Fruit fly (Drosophila melanogaster) whole organism, embryonic: ENCODE measurements around the gene CG18135.
A peak's percentile ranks its signal among the peaks of the same experiment; 100 is the strongest.

ENCODE experiments used
- Bteb2 ChIP-seq: fragments of 200-800 bp; sonication (Bioruptor generic); optimal IDR thresholded peaks from 2 replicates; lab custom pipeline; 2016; ENCODE audit warnings: missing biosample characterization, missing genetic modification characterization
- CG11247 ChIP-seq: fragments of 200-800 bp; sonication (Bioruptor generic); IDR thresholded peaks from 2 replicates; pipeline ENCODE4 v1.3.6; 2022; ENCODE audit warnings: missing biosample characterization, missing genetic modification characterization
- CG11723 ChIP-seq: fragments of 200-800 bp; sonication (Bioruptor generic); optimal IDR thresholded peaks from 2 replicates; lab custom pipeline; 2017; ENCODE audit warnings: missing biosample characterization, mild to moderate bottlenecking, missing genetic modification characterization
- CG12744 ChIP-seq: fragments of 200-800 bp; sonication (Bioruptor generic); optimal IDR thresholded peaks from 2 replicates; lab custom pipeline; 2016; ENCODE audit warnings: missing biosample characterization, missing genetic modification characterization
- CG13287 ChIP-seq: fragments of 200-800 bp; sonication (Bioruptor generic); IDR thresholded peaks from 2 replicates; pipeline ENCODE4 v1.3.6; 2022; ENCODE audit warnings: missing biosample characterization, missing genetic modification characterization; ENCODE audit not compliant: partially characterized antibody
- CG1603 ChIP-seq: fragments of 200-800 bp; sonication (Bioruptor generic); optimal IDR thresholded peaks from 2 replicates; lab custom pipeline; 2019; ENCODE audit warnings: missing biosample characterization, mild to moderate bottlenecking, missing genetic modification characterization, moderate library complexity
- CG1647 ChIP-seq: fragments of 200-800 bp; sonication (Bioruptor generic); optimal IDR thresholded peaks from 3 replicates; lab custom pipeline; 2016; ENCODE audit warnings: missing biosample characterization, missing genetic modification characterization
- CG16863 ChIP-seq: fragments of 200-800 bp; sonication (Bioruptor generic); optimal IDR thresholded peaks from 3 replicates; lab custom pipeline; 2016; ENCODE audit warnings: missing biosample characterization, missing genetic modification characterization
- CG17328 ChIP-seq: fragments of 200-800 bp; sonication (Bioruptor generic); IDR thresholded peaks from 2 replicates; pipeline ENCODE4 v1.3.6; 2022; ENCODE audit warnings: missing biosample characterization, missing genetic modification characterization
- CG18011 ChIP-seq: fragments of 200-800 bp; sonication (Bioruptor generic); optimal IDR thresholded peaks from 2 replicates; lab custom pipeline; 2017; ENCODE audit warnings: missing biosample characterization, missing genetic modification characterization, mild to moderate bottlenecking, moderate library complexity, missing genotype
- CG2199 ChIP-seq: fragments of 200-800 bp; sonication (Bioruptor generic); IDR thresholded peaks from 3 replicates; pipeline ENCODE4 v1.3.6; 2022; ENCODE audit warnings: missing biosample characterization, missing genetic modification characterization
- CG2678 ChIP-seq: fragments of 200-800 bp; sonication (Bioruptor generic); optimal IDR thresholded peaks from 3 replicates; lab custom pipeline; 2019; ENCODE audit warnings: missing biosample characterization, mild to moderate bottlenecking, missing genetic modification characterization, moderate library complexity
- CG30020 ChIP-seq: fragments of 200-800 bp; optimal IDR thresholded peaks from 2 replicates; lab custom pipeline; 2019; ENCODE audit warnings: missing biosample characterization, mild to moderate bottlenecking, missing genetic modification characterization, moderate library complexity
- CG30431 ChIP-seq: fragments of 200-800 bp; sonication (Bioruptor generic); optimal IDR thresholded peaks from 2 replicates; lab custom pipeline; 2017; ENCODE audit warnings: missing biosample characterization, missing genetic modification characterization
- CG31224 ChIP-seq: fragments of 200-800 bp; sonication (Bioruptor generic); IDR thresholded peaks from 2 replicates; pipeline ENCODE4 v1.3.6; 2022; ENCODE audit warnings: missing biosample characterization, missing genetic modification characterization
- CG31441 ChIP-seq: fragments of 200-800 bp; sonication (Bioruptor generic); IDR thresholded peaks from 2 replicates; pipeline ENCODE4 v1.3.6; 2022; ENCODE audit warnings: missing biosample characterization, missing genetic modification characterization
- CG3995 ChIP-seq: fragments of 200-800 bp; sonication (Bioruptor generic); optimal IDR thresholded peaks from 3 replicates; lab custom pipeline; 2016; ENCODE audit warnings: missing biosample characterization, missing genetic modification characterization
- CG7271 ChIP-seq: fragments of 200-800 bp; sonication (Bioruptor generic); optimal IDR thresholded peaks from 2 replicates; lab custom pipeline; 2018; ENCODE audit warnings: missing biosample characterization, mild to moderate bottlenecking, missing genetic modification characterization, moderate library complexity
- CG7372 ChIP-seq: fragments of 200-800 bp; sonication (Bioruptor generic); IDR thresholded peaks from 2 replicates; pipeline ENCODE4 v1.3.6; 2022; ENCODE audit warnings: missing biosample characterization, missing genetic modification characterization
- CG7839 ChIP-seq: fragments of 200-800 bp; sonication (Bioruptor generic); optimal IDR thresholded peaks from 3 replicates; lab custom pipeline; 2018; ENCODE audit warnings: missing biosample characterization, mild to moderate bottlenecking, missing genetic modification characterization, moderate library complexity
- CG7987 ChIP-seq: fragments of 200-800 bp; sonication (Bioruptor generic); optimal IDR thresholded peaks from 2 replicates; lab custom pipeline; 2018; ENCODE audit warnings: missing biosample characterization, mild to moderate bottlenecking, missing genetic modification characterization, moderate library complexity
- CG8944 ChIP-seq: fragments of 200-800 bp; sonication (Bioruptor generic); optimal IDR thresholded peaks from 3 replicates; lab custom pipeline; 2016; ENCODE audit warnings: missing biosample characterization, missing genetic modification characterization
- CG9817 ChIP-seq: fragments of 200-800 bp; sonication (Bioruptor generic); optimal IDR thresholded peaks from 2 replicates; lab custom pipeline; 2018; ENCODE audit warnings: missing biosample characterization, mild to moderate bottlenecking, missing genetic modification characterization, moderate library complexity
- Deaf1 ChIP-seq: fragments of 200-800 bp; optimal IDR thresholded peaks from 3 replicates; lab custom pipeline; 2019; ENCODE audit warnings: missing biosample characterization, mild to moderate bottlenecking, missing genetic modification characterization, moderate library complexity
- Dip3 ChIP-seq: fragments of 200-800 bp; sonication (Bioruptor generic); optimal IDR thresholded peaks from 3 replicates; lab custom pipeline; 2016; ENCODE audit warnings: missing biosample characterization, missing genetic modification characterization
- Elba2 ChIP-seq: fragments of 200-800 bp; sonication (Bioruptor generic); optimal IDR thresholded peaks from 3 replicates; lab custom pipeline; 2016; ENCODE audit warnings: missing biosample characterization, missing genetic modification characterization
- Fer2 ChIP-seq: fragments of 200-800 bp; sonication (Bioruptor generic); optimal IDR thresholded peaks from 2 replicates; lab custom pipeline; 2018; ENCODE audit warnings: missing biosample characterization, mild to moderate bottlenecking, missing genetic modification characterization, moderate library complexity
- PHDP ChIP-seq: fragments of 200-800 bp; sonication (Bioruptor generic); optimal IDR thresholded peaks from 3 replicates; lab custom pipeline; 2018; ENCODE audit warnings: missing biosample characterization, mild to moderate bottlenecking, missing genetic modification characterization, moderate library complexity
- Ptx1 ChIP-seq: fragments of 200-800 bp; sonication (Bioruptor generic); IDR thresholded peaks from 2 replicates; pipeline ENCODE4 v1.3.6; 2022; ENCODE audit warnings: missing biosample characterization, missing genetic modification characterization
- Rfx ChIP-seq: fragments of 200-800 bp; sonication (Bioruptor generic); IDR thresholded peaks from 2 replicates; pipeline ENCODE4 v1.3.6; 2022; ENCODE audit warnings: missing biosample characterization, missing genetic modification characterization
- Tbp ChIP-seq: fragments of >200 bp; optimal IDR thresholded peaks from 2 replicates; lab custom pipeline; 2018; ENCODE audit warnings: missing biosample characterization, missing genetic modification characterization
- ab ChIP-seq: fragments of 200-800 bp; sonication (Bioruptor generic); optimal IDR thresholded peaks from 2 replicates; lab custom pipeline; 2016; ENCODE audit warnings: missing biosample characterization, missing genetic modification characterization
- amos ChIP-seq: fragments of 200-800 bp; sonication (Bioruptor generic); IDR thresholded peaks from 2 replicates; pipeline ENCODE4 v1.3.6; 2022; ENCODE audit warnings: missing biosample characterization, missing genetic modification characterization; ENCODE audit not compliant: partially characterized antibody
- ap ChIP-seq: fragments of 200-800 bp; sonication (Bioruptor generic); IDR thresholded peaks from 2 replicates; pipeline ENCODE4 v1.3.6; 2022; ENCODE audit warnings: missing biosample characterization, missing genetic modification characterization
- btn ChIP-seq: fragments of 200-800 bp; sonication (Bioruptor generic); optimal IDR thresholded peaks from 2 replicates; lab custom pipeline; 2016; ENCODE audit warnings: missing biosample characterization, missing genetic modification characterization
- dan ChIP-seq: fragments of 200-800 bp; sonication (Bioruptor generic); IDR thresholded peaks from 2 replicates; pipeline ENCODE4 v1.3.6; 2022; ENCODE audit warnings: missing biosample characterization, missing genetic modification characterization
- danr ChIP-seq: fragments of 200-800 bp; sonication (Bioruptor generic); IDR thresholded peaks from 2 replicates; pipeline ENCODE4 v1.3.6; 2022; ENCODE audit warnings: missing biosample characterization, missing genetic modification characterization
- exex ChIP-seq: fragments of 200-800 bp; sonication (Bioruptor generic); optimal IDR thresholded peaks from 4 replicates; lab custom pipeline; 2018; ENCODE audit warnings: missing biosample characterization, mild to moderate bottlenecking, missing genetic modification characterization, moderate library complexity
- eyg ChIP-seq: fragments of 200-800 bp; sonication (Bioruptor generic); optimal IDR thresholded peaks from 3 replicates; lab custom pipeline; 2016; ENCODE audit warnings: missing biosample characterization, missing genetic modification characterization
- fd102C ChIP-seq: fragments of 200-800 bp; sonication (Bioruptor generic); optimal IDR thresholded peaks from 2 replicates; lab custom pipeline; 2018; ENCODE audit warnings: missing biosample characterization, mild to moderate bottlenecking, missing genetic modification characterization, moderate library complexity
- hb ChIP-seq: fragments of 200-800 bp; sonication (Bioruptor generic); IDR thresholded peaks from 3 replicates; pipeline ENCODE4 v1.3.6; 2022; ENCODE audit warnings: missing biosample characterization, missing genetic modification characterization; ENCODE audit not compliant: partially characterized antibody
- ind ChIP-seq: fragments of 200-800 bp; sonication (Bioruptor generic); optimal IDR thresholded peaks from 3 replicates; lab custom pipeline; 2016; ENCODE audit warnings: missing biosample characterization, missing genetic modification characterization
- ken ChIP-seq: fragments of 200-800 bp; sonication (Bioruptor generic); IDR thresholded peaks from 3 replicates; pipeline ENCODE4 v1.3.6; 2022; ENCODE audit warnings: missing biosample characterization, missing genetic modification characterization
- nau ChIP-seq: fragments of 200-800 bp; sonication (Bioruptor generic); optimal IDR thresholded peaks from 3 replicates; lab custom pipeline; 2017; ENCODE audit warnings: missing biosample characterization, mild to moderate bottlenecking, missing genetic modification characterization, missing genetic modification reagents
- nerfin-2 ChIP-seq: fragments of 200-800 bp; sonication (Bioruptor generic); IDR thresholded peaks from 2 replicates; pipeline ENCODE4 v1.3.6; 2022; ENCODE audit warnings: missing biosample characterization, missing genetic modification characterization; ENCODE audit not compliant: partially characterized antibody
- pan ChIP-seq, 4 experiments: fragments of >200 bp in 3 of 4; fragments of 200-800 bp in 1 of 4; sonication (Bioruptor generic) in 1 of 4; optimal IDR thresholded peaks in 3 of 4; IDR thresholded peaks in 1 of 4; 2 replicates each; pipeline versions ENCODE4 v1.3.6 to Lab custom; 2017 to 2022; ENCODE audit warnings: missing biosample characterization in 2 of 4, missing genetic modification characterization in 2 of 4, mixed read lengths in 1 of 4
- pita ChIP-seq: fragments of 200-800 bp; sonication (Bioruptor generic); optimal IDR thresholded peaks from 2 replicates; lab custom pipeline; 2017; ENCODE audit warnings: missing biosample characterization, mild to moderate bottlenecking, missing genetic modification characterization
- schlank ChIP-seq: fragments of 200-800 bp; sonication (Bioruptor generic); optimal IDR thresholded peaks from 2 replicates; lab custom pipeline; 2018; ENCODE audit warnings: missing biosample characterization, mild to moderate bottlenecking, missing genetic modification characterization
- trem ChIP-seq: fragments of 200-800 bp; optimal IDR thresholded peaks from 3 replicates; lab custom pipeline; 2019; ENCODE audit warnings: missing biosample characterization, mild to moderate bottlenecking, missing genetic modification characterization, moderate library complexity
- wor ChIP-seq: fragments of 200-800 bp; sonication (Bioruptor generic); IDR thresholded peaks from 2 replicates; pipeline ENCODE4 v1.3.6; 2022; ENCODE audit warnings: missing biosample characterization, missing genetic modification characterization
- yki ChIP-seq: fragments of >200 bp; optimal IDR thresholded peaks from 3 replicates; lab custom pipeline; 2018

CG18135 gene

DNA sequence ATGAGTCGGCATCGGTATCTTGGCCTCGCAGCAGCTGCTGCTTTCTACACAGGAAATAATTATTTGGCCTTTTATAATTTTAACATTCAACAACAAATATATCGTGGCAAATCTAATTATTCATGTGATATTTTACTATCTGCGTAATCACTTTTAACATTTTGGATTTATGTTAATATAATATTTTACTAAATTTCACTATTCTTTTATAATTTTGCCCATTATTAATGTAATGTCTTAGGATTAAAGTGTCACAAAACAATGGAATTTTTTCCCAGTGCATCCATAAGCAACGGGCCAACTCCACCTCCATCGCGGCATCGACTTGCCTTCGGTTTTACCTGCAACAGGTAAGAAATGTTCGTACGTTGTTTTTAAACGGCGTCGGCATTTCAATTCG is 44.4 kb upstream of the CG18135 start (continued):
- TF ChIP-seq CG11723 (GFP tag; lab: Kevin White, UChicago) (peak; percentile 62), CG3995 (GFP tag; lab: Kevin White, UChicago) (no peak), CG7839 (peak; percentile 92), CG31224 (GFP tag; lab: Robert Waterston, UW) (no peak; the same call in 1 of the 2 replicates), CG11247 (GFP tag; lab: Robert Waterston, UW) (no peak), Rfx (GFP tag; lab: Robert Waterston, UW) (no peak), pan (optimal IDR thresholded peaks at IDR 0.05; lab: Kevin White, UChicago) (no peak), pan (GFP tag; optimal IDR thresholded peaks at IDR 0.05 in 1 of 2, IDR thresholded peaks at IDR 0.05 in 1 of 2) (peak in 1 of 2 experiments; percentile 79), hb (GFP tag; lab: Robert Waterston, UW) (no peak), CG1647 (no peak), wor (GFP tag; lab: Robert Waterston, UW) (peak; percentile 67), Bteb2 (GFP tag; lab: Kevin White, UChicago) (peak; percentile 20), CG31441 (GFP tag; lab: Robert Waterston, UW) (peak; percentile 96), Tbp (GFP tag; lab: Kevin White, UChicago) (no peak), fd102C (GFP tag; lab: Kevin White, UChicago) (peak; percentile 84), CG9817 (tag; lab: Kevin White, UChicago) (peak; percentile 32), exex (tag; lab: Kevin White, UChicago) (peak; percentile 1), CG13287 (GFP tag; lab: Robert Waterston, UW) (no peak), Dip3 (GFP tag; lab: Kevin White, UChicago) (no peak), dan (GFP tag; lab: Robert Waterston, UW) (peak; percentile 25; the same call in 1 of the 2 replicates), CG2199 (GFP tag; lab: Robert Waterston, UW) (no peak), Fer2 (tag; lab: Kevin White, UChicago) (peak; percentile 27), ab (GFP tag; lab: Kevin White, UChicago) (no peak), CG17328 (peak; percentile 76), CG7271 (tag; lab: Kevin White, UChicago) (peak; percentile 88), CG12744 (GFP tag; lab: Kevin White, UChicago) (no peak), schlank (no peak), trem (tag; lab: Kevin White, UChicago) (peak; percentile 94), btn (GFP tag; lab: Kevin White, UChicago) (peak; percentile 5), amos (GFP tag; lab: Robert Waterston, UW) (no peak), pita (no peak), PHDP (tag; lab: Kevin White, UChicago) (peak; percentile 87), danr (peak; percentile 40; the same call in 1 of the 2 replicates), Ptx1 (peak; percentile 79), Deaf1 (tag; lab: Kevin White, UChicago) (peak; percentile 63), ind (peak; percentile 68), Elba2 (GFP tag; lab: Kevin White, UChicago) (peak; percentile 36), nerfin-2 (GFP tag; lab: Robert Waterston, UW) (no peak), eyg (GFP tag; lab: Kevin White, UChicago) (no peak), CG30020 (tag; lab: Kevin White, UChicago) (peak; percentile 70), nau (peak; percentile 71), CG7987 (GFP tag; lab: Kevin White, UChicago) (no peak), CG8944 (GFP tag; lab: Kevin White, UChicago) (no peak), yki (lab: Kevin White, UChicago) (no peak), CG1603 (tag; lab: Kevin White, UChicago) (peak; percentile 77), CG30431 (GFP tag; lab: Kevin White, UChicago) (peak; percentile 56), ken (GFP tag; lab: Robert Waterston, UW) (no peak), CG16863 (GFP tag; lab: Kevin White, UChicago) (no peak), CG18011 (GFP tag; lab: Kevin White, UChicago) (peak; percentile 18), ap (GFP tag; lab: Robert Waterston, UW) (peak; percentile 59), CG2678 (tag; lab: Kevin White, UChicago) (peak; percentile 91), CG7372 (GFP tag; lab: Robert Waterston, UW) (0 out of 2 replicates have a peak, but pooled peaks have one; percentile 13)
